Worm (Caenorhabditis elegans) whole organism, L3 larva: Measurements from ENCODE around the gene C08E8.3.
"Not testable (repeated sequence)": the region's sequence is repeated elsewhere in the genome, so short reads cannot be mapped to it uniquely, and the experiment has no call there.

Experiments used
- ZK546.5 ChIP-seq: sonication (generic microtip); optimal IDR thresholded peaks from 2 replicates; lab custom pipeline; 2017; ENCODE audit warnings: missing biosample characterization, missing genetic modification characterization
- aly-2 ChIP-seq: fragments of 150-350 bp; optimal IDR thresholded peaks from 2 replicates; lab custom pipeline; 2014; ENCODE audit warnings: missing biosample characterization, missing genetic modification characterization
- ama-1 ChIP-seq: fragments of 150-350 bp; optimal IDR thresholded peaks from 2 replicates; lab custom pipeline; 2018
- ceh-16 ChIP-seq: sonication (generic microtip); optimal IDR thresholded peaks from 2 replicates; lab custom pipeline; 2017; ENCODE audit warnings: missing biosample characterization, missing genetic modification characterization
- ceh-28 ChIP-seq: fragments of 150-350 bp; optimal IDR thresholded peaks from 2 replicates; lab custom pipeline; 2014; ENCODE audit warnings: missing biosample characterization, missing genetic modification reagents, missing genetic modification characterization
- ceh-9 ChIP-seq: sonication (generic microtip); optimal IDR thresholded peaks from 2 replicates; lab custom pipeline; 2018; ENCODE audit warnings: missing biosample characterization, missing genetic modification characterization
- daf-12 ChIP-seq: fragments of 150-350 bp; optimal IDR thresholded peaks from 2 replicates; lab custom pipeline; 2014; ENCODE audit warnings: missing biosample characterization, missing genetic modification reagents, missing genetic modification characterization
- egl-27 ChIP-seq: sonication (generic microtip); optimal IDR thresholded peaks from 4 replicates; lab custom pipeline; 2017; ENCODE audit warnings: missing biosample characterization, missing genetic modification reagents, missing genetic modification characterization
- egl-5 ChIP-seq: fragments of 150-350 bp; optimal IDR thresholded peaks from 2 replicates; lab custom pipeline; 2017; ENCODE audit warnings: missing biosample characterization, missing genetic modification reagents, missing genetic modification characterization, inconsistent platforms
- elt-1 ChIP-seq: fragments of 150-350 bp; optimal IDR thresholded peaks from 2 replicates; lab custom pipeline; 2014; ENCODE audit warnings: missing biosample characterization, missing genetic modification characterization
- elt-2 ChIP-seq: sonication (generic microtip); optimal IDR thresholded peaks from 2 replicates; lab custom pipeline; 2016; ENCODE audit warnings: missing genetic modification reagents, mild to moderate bottlenecking, missing genetic modification characterization, missing compliant biosample characterization
- fkh-10 ChIP-seq: sonication (generic microtip); optimal IDR thresholded peaks from 2 replicates; lab custom pipeline; 2017; ENCODE audit warnings: missing biosample characterization, missing genetic modification reagents, missing genetic modification characterization
- fkh-2 ChIP-seq: fragments of 150-350 bp; optimal IDR thresholded peaks from 2 replicates; lab custom pipeline; 2014; ENCODE audit warnings: missing biosample characterization, missing genetic modification reagents, missing genetic modification characterization
- fos-1 ChIP-seq: fragments of 150-350 bp; optimal IDR thresholded peaks from 2 replicates; lab custom pipeline; 2014; ENCODE audit warnings: missing biosample characterization, missing genetic modification characterization
- jun-1 ChIP-seq: fragments of 150-350 bp; optimal IDR thresholded peaks from 2 replicates; lab custom pipeline; 2014; ENCODE audit warnings: missing biosample characterization, missing genetic modification reagents, missing genetic modification characterization
- lin-15B ChIP-seq: fragments of 150-350 bp; optimal IDR thresholded peaks from 2 replicates; lab custom pipeline; 2014; ENCODE audit warnings: missing biosample characterization, missing genetic modification characterization
- lin-39 ChIP-seq: fragments of 150-350 bp; optimal IDR thresholded peaks from 2 replicates; lab custom pipeline; 2018; ENCODE audit warnings: missing biosample characterization, missing genetic modification reagents, missing genetic modification characterization
- lsy-12 ChIP-seq: sonication (generic microtip); optimal IDR thresholded peaks from 2 replicates; lab custom pipeline; 2016; ENCODE audit warnings: mild to moderate bottlenecking, missing genetic modification characterization, missing compliant biosample characterization
- mdl-1 ChIP-seq: fragments of 150-350 bp; optimal IDR thresholded peaks from 2 replicates; lab custom pipeline; 2014; ENCODE audit warnings: missing biosample characterization, missing genetic modification characterization
- mml-1 ChIP-seq: fragments of 150-350 bp; sonication (generic microtip); optimal IDR thresholded peaks from 3 replicates; lab custom pipeline; 2014; ENCODE audit warnings: missing biosample characterization, missing genetic modification characterization
- nfya-1 ChIP-seq: sonication (generic microtip); optimal IDR thresholded peaks from 2 replicates; lab custom pipeline; 2017; ENCODE audit warnings: missing genetic modification characterization, mild to moderate bottlenecking, missing compliant biosample characterization, antibody characterized with exemption, moderate library complexity; ENCODE audit not compliant: insufficient read depth
- nhr-11 ChIP-seq: fragments of 150-350 bp; optimal IDR thresholded peaks from 2 replicates; lab custom pipeline; 2014; ENCODE audit warnings: missing biosample characterization, missing genetic modification characterization
- nhr-12 ChIP-seq: fragments of 150-350 bp; optimal IDR thresholded peaks from 2 replicates; lab custom pipeline; 2014; ENCODE audit warnings: missing biosample characterization, missing genetic modification characterization
- nhr-23 ChIP-seq: fragments of 150-350 bp; optimal IDR thresholded peaks from 2 replicates; lab custom pipeline; 2014; ENCODE audit warnings: missing biosample characterization, missing genetic modification reagents, missing genetic modification characterization
- nhr-25 ChIP-seq: sonication (generic microtip); optimal IDR thresholded peaks from 2 replicates; lab custom pipeline; 2017; ENCODE audit warnings: missing biosample characterization, missing genetic modification characterization
- nhr-43 ChIP-seq: sonication (generic microtip); optimal IDR thresholded peaks from 2 replicates; lab custom pipeline; 2016; ENCODE audit warnings: mild to moderate bottlenecking, missing genetic modification characterization, missing compliant biosample characterization; ENCODE audit not compliant: poor library complexity, severe bottlenecking
- nhr-67 ChIP-seq: fragments of 150-350 bp; optimal IDR thresholded peaks from 2 replicates; lab custom pipeline; 2014; ENCODE audit warnings: missing biosample characterization, missing genetic modification characterization
- nhr-77 ChIP-seq: fragments of 150-350 bp; optimal IDR thresholded peaks from 2 replicates; lab custom pipeline; 2014; ENCODE audit warnings: missing biosample characterization, missing genetic modification characterization
- pha-4 ChIP-seq: fragments of 150-350 bp; optimal IDR thresholded peaks from 2 replicates; lab custom pipeline; 2014; ENCODE audit warnings: missing biosample characterization, missing genetic modification reagents, missing genetic modification characterization
- pqm-1 ChIP-seq: fragments of 150-350 bp; optimal IDR thresholded peaks from 2 replicates; lab custom pipeline; 2017; ENCODE audit warnings: missing biosample characterization, missing genetic modification characterization, inconsistent platforms
- sea-2 ChIP-seq: fragments of 150-350 bp; sonication (generic microtip); optimal IDR thresholded peaks from 4 replicates; lab custom pipeline; 2014; ENCODE audit warnings: missing biosample characterization, missing genetic modification reagents, missing genetic modification characterization
- skn-1 ChIP-seq: fragments of 150-350 bp; optimal IDR thresholded peaks from 2 replicates; lab custom pipeline; 2014; ENCODE audit warnings: missing biosample characterization, missing genetic modification characterization
- tbx-2 ChIP-seq: sonication (generic microtip); optimal IDR thresholded peaks from 2 replicates; lab custom pipeline; 2016; ENCODE audit warnings: mild to moderate bottlenecking, missing genetic modification characterization, missing compliant biosample characterization
- unc-39 ChIP-seq: sonication (generic microtip); optimal IDR thresholded peaks from 4 replicates; lab custom pipeline; 2017; ENCODE audit warnings: missing biosample characterization, missing genetic modification characterization

The C08E8.3 gene

DNA sequence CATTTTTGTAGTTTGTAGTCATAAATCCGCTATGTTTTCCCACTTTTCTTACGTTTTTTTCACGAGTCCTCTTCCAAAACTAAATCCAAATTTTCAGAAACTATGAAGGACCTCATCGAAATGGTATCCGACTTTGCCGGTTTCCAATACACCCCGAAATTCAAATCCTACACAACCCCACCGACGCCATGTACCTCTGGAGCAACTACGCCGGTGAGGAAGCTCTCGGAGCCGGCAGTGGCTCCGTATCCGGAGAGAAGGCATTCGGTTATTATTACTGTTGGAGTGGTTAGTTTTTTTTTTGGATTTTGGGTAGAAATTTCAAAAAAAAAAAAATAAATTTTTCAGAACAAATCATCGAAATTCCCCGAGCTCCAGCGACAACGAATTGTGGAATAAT, at the start of gene C08E8.3:
Gene C08E8.3 (plus strand): TSS at position 84 of the 400 bp plus-strand sequence.
- TF ChIP-seq ama-1 (lab: Kevin White, UChicago) (no peak), lsy-12 (no peak), nhr-67 (tag; lab: Kevin White, UChicago) (no peak), mml-1 (no peak), fkh-2 (tag; lab: Kevin White, UChicago) (no peak), egl-27 (no peak), aly-2 (no peak), ZK546.5 (tag; lab: Kevin White, UChicago) (no peak), lin-15B (tag; lab: Kevin White, UChicago) (no peak), daf-12 (no peak), sea-2 (GFP tag; lab: Kevin White, UChicago) (no peak), jun-1 (tag; lab: Kevin White, UChicago) (no peak), ceh-9 (tag; lab: Kevin White, UChicago) (no peak), nhr-11 (tag; lab: Kevin White, UChicago) (no peak)
- TF ChIP-seq, all 47 proteins: peak for 0

DNA sequence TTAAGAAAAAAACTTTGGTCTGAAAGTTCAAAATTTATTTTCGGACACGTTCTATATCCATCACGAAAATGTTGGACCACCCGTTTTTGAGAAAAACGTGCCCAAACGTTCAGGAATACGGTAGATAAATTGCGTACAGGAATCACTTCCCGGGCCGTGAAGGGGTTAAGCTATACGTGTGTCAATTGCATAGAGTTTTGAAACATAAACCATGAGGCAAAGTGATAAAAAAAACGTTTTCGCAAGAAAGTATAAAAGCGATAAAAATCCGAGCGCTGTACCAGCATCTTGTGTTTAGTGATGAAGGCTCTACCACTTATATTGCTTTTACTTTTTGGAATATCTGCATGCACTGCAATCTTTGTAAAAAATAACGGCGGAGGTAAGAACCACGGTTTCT, 47.5 kb upstream of the C08E8.3 start, which contains the start of gene Y51A2A.6:
Gene Y51A2A.6 (plus strand): TSS at position 301 of the 400 bp plus-strand sequence.
- not testable (repeated sequence) for TF ChIP-seq pqm-1 (tag; lab: Kevin White, UChicago); egl-5 (tag; lab: Kevin White, UChicago); ceh-16

DNA sequence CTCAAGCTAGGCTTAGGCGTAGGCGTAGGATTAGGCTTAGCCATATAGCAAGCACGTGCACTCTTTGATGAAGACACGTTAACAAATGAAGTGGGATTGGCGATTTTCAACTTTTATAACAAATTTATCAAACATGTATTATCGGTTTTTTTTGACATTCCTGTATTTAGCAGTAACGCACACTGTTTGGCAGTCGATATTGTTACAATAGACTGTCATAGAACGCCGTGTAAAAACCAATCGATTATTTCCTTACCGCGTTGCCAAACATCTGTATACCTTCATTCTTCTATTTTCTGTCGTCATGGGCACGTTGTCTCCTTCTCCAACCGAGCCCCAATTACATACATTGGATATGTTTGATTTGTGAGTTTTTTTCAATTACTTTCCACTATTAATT, 31.6 kb upstream of the C08E8.3 start, which contains the start of gene fbxb-119:
Gene fbxb-119 (plus strand): TSS at position 301 of the 400 bp plus-strand sequence.
- TF ChIP-seq aly-2 (no peak), nhr-12 (no peak), nhr-11 (tag; lab: Kevin White, UChicago) (no peak)

DNA sequence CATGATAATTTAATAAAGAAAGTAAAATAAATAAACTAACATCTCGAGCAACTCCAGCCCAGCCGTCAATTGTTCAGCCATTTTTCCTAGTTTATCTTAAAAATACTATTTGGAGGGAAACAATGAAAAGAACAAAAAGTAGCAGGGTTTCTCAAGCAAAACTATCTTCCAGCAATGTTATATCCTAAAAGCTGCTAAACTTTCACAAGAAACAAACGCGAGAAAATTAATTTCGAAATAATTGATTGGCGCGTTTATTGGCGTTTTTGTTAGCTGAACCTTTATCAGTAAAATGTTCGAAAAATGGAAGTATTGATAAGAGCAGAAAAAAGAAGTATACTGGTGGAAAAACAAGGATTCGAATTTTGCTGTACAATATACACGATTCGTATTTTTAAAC, 26.7 kb upstream of the C08E8.3 start, which contains the start of gene B0462.5:
Gene B0462.5 (minus strand): TSS at position 101 of the 400 bp plus-strand sequence.
- TF ChIP-seq nfya-1 (no peak), elt-2 (tag; lab: Kevin White, UChicago) (peak; percentile 50), elt-1 (no peak), nhr-43 (no peak), pqm-1 (tag; lab: Kevin White, UChicago) (peak; percentile 3), unc-39 (no peak), skn-1 (tag; lab: Kevin White, UChicago) (no peak)

DNA sequence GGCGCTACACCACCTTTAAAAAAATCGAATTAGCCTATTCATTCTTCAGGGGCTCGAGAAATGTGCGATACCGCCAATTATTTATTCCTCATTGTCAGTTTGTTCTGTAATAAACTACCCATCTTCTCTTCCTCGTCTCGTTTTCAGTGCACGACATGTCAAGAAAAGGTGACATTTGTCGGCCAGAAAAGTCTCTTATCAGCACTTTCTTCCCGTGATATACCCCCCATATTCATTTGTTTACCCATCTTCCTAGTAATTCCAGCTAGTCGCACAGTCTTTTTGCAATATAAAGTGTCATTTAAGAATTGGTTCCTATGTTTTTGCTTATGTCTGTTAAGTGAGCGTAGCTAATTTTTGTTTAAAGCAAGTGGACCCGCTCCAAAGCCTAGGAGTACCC, 25.4 kb upstream of the C08E8.3 start:
- TF ChIP-seq nhr-11 (tag; lab: Kevin White, UChicago): no peak
- no peak for TF ChIP-seq ceh-28 (tag; lab: Kevin White, UChicago)
- TF ChIP-seq unc-39: no peak
- no peak for TF ChIP-seq nhr-23 (tag; lab: Kevin White, UChicago)
- TF ChIP-seq pha-4: peak; percentile 9
- TF ChIP-seq ZK546.5 (tag; lab: Kevin White, UChicago): no peak
- TF ChIP-seq mdl-1 (tag; lab: Kevin White, UChicago): no peak
- TF ChIP-seq tbx-2 (tag; lab: Kevin White, UChicago): no peak
- peak; percentile 15 for TF ChIP-seq pqm-1 (tag; lab: Kevin White, UChicago)
- TF ChIP-seq ceh-9 (tag; lab: Kevin White, UChicago): no peak
- no peak for TF ChIP-seq nfya-1
- no peak for TF ChIP-seq elt-1
- no peak for TF ChIP-seq sea-2 (GFP tag; lab: Kevin White, UChicago)
- peak; percentile 73 for TF ChIP-seq elt-2 (tag; lab: Kevin White, UChicago)
- no peak for TF ChIP-seq egl-27
- TF ChIP-seq egl-5 (tag; lab: Kevin White, UChicago): no peak
- peak; percentile 51 for TF ChIP-seq jun-1 (tag; lab: Kevin White, UChicago)
- no peak for TF ChIP-seq nhr-77 (tag; lab: Kevin White, UChicago)
- no peak for TF ChIP-seq nhr-25 (tag; lab: Kevin White, UChicago)
- no peak for TF ChIP-seq fkh-10 (GFP tag; lab: Kevin White, UChicago)

DNA sequence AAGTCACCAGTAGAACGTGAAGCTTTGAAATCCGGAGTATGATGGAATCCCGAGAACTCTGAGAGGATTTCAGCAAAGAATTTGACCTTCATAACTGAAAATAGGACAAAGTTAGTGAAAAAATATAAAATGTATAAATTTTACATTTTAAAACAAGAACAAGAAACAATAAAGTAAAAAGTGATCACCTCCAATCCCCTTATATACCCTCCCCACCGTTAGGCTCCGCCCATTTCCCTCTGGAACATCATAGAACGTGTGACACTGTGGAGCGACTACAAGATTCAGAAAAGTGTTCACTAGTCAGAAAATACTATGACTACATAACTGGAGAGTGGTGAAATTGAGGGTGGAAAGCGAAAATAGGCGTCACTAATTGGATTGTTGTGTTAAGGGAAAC, 18.8 kb upstream of the C08E8.3 start, which contains the start of gene B0462.4:
Gene B0462.4 (minus strand): TSS at position 101 of the 400 bp plus-strand sequence.
- no peak for TF ChIP-seq ZK546.5 (tag; lab: Kevin White, UChicago)
- TF ChIP-seq lin-39 (tag; lab: Kevin White, UChicago): no peak
- TF ChIP-seq fos-1 (tag; lab: Kevin White, UChicago): no peak
- no peak for TF ChIP-seq mdl-1 (tag; lab: Kevin White, UChicago)
- TF ChIP-seq nhr-12: no peak
- TF ChIP-seq egl-27: no peak
- no peak for TF ChIP-seq lin-15B (tag; lab: Kevin White, UChicago)
- no peak for TF ChIP-seq ama-1 (lab: Kevin White, UChicago)
- TF ChIP-seq lsy-12: no peak
- TF ChIP-seq nhr-77 (tag; lab: Kevin White, UChicago): no peak
- TF ChIP-seq tbx-2 (tag; lab: Kevin White, UChicago): no peak
- TF ChIP-seq mml-1: no peak
- TF ChIP-seq sea-2 (GFP tag; lab: Kevin White, UChicago): no peak
- TF ChIP-seq pqm-1 (tag; lab: Kevin White, UChicago): no peak
